Fruit fly (Drosophila melanogaster) whole organism, wandering third instar larva: ENCODE data around the gene mus304.

Experiments used
- GATAd ChIP-seq: sonication (Bioruptor generic); optimal IDR thresholded peaks from 2 replicates; lab custom pipeline; 2016; ENCODE audit warnings: missing biosample characterization, missing genetic modification characterization
- brk ChIP-seq: fragments of 200-800 bp; sonication (Bioruptor generic); optimal IDR thresholded peaks from 2 replicates; lab custom pipeline; 2016; ENCODE audit warnings: missing biosample characterization, mild to moderate bottlenecking, missing genetic modification characterization

- TF ChIP-seq GATAd (GFP tag; lab: Kevin White, UChicago): no peak
- no peak for TF ChIP-seq brk (GFP tag; lab: Kevin White, UChicago)
Measured at dm6 chr3L:18124138-18124537, 14.5 kb downstream of the mus304 start.
